Worm (Caenorhabditis elegans): ENCODE data around the gene D1086.10.
"Not testable (repeated sequence)": the region's sequence is repeated elsewhere in the genome, so short reads cannot be mapped to it uniquely, and the experiment has no call there.

ce11 chrV:14049274-14049673 lies 33.3 kb upstream of the D1086.10 start, which contains the start of gene F58D12.1:
- not testable (repeated sequence) for TF ChIP-seq fkh-10 (GFP tag; optimal IDR thresholded peaks at IDR 0.05); lsy-12 (tag; optimal IDR thresholded peaks at IDR 0.05); nhr-12 (tag; optimal IDR thresholded peaks at IDR 0.05); aly-2 (tag; optimal IDR thresholded peaks at IDR 0.05); elt-2 (tag; optimal IDR thresholded peaks at IDR 0.05); ztf-4 (tag; optimal IDR thresholded peaks at IDR 0.05); nhr-25 (tag; optimal IDR thresholded peaks at IDR 0.05); mdl-1 (tag; optimal IDR thresholded peaks at IDR 0.05); ztf-11 (tag; optimal IDR thresholded peaks at IDR 0.05); nfya-1 (tag; optimal IDR thresholded peaks at IDR 0.05; ENCODE audit: insufficient read depth)
